Fruit fly (Drosophila melanogaster): Measurements from ENCODE around the gene svr.

- TF ChIP-seq Lpt (GFP tag; optimal IDR thresholded peaks at IDR 0.05) (no peak), CG8632 (GFP tag; optimal IDR thresholded peaks at IDR 0.05) (no peak), Blimp-1 (GFP tag; optimal IDR thresholded peaks at IDR 0.05) (no peak)
Measured at dm6 chrX:518858-519257, 22.6 kb downstream of the svr start.

All from whole organism, prepupa.